Fruit fly (Drosophila melanogaster) whole organism, adult: Measurements from ENCODE around the gene CG7326.

Source experiments
- CG11617 ChIP-seq: fragments of 200-800 bp; sonication (Bioruptor generic); optimal IDR thresholded peaks from 2 replicates; lab custom pipeline; 2017; ENCODE audit warnings: mild to moderate bottlenecking, missing biosample characterization, missing genetic modification reagents, missing genetic modification characterization
- CG12768 ChIP-seq: fragments of 200-800 bp; sonication (Bioruptor generic); optimal IDR thresholded peaks from 2 replicates; lab custom pipeline; 2017; ENCODE audit warnings: missing biosample characterization, missing genetic modification characterization, mild to moderate bottlenecking, moderate library complexity, missing genetic modification reagents
- CG33017 ChIP-seq: fragments of 200-800 bp; sonication (Bioruptor generic); optimal IDR thresholded peaks from 2 replicates; lab custom pipeline; 2018; ENCODE audit warnings: missing biosample characterization, mild to moderate bottlenecking, missing genetic modification characterization, moderate library complexity
- CG7045 ChIP-seq: fragments of 200-800 bp; sonication (Bioruptor generic); optimal IDR thresholded peaks from 2 replicates; lab custom pipeline; 2017; ENCODE audit warnings: missing biosample characterization, mild to moderate bottlenecking, missing genetic modification characterization
- Clk ChIP-seq: fragments of 200-800 bp; sonication (Bioruptor generic); optimal IDR thresholded peaks from 2 replicates; lab custom pipeline; 2017; ENCODE audit warnings: missing biosample characterization, missing genetic modification characterization
- Mnt ChIP-seq: fragments of 200-800 bp; sonication (Bioruptor generic); optimal IDR thresholded peaks from 2 replicates; lab custom pipeline; 2016; ENCODE audit warnings: missing biosample characterization, mild to moderate bottlenecking, missing genetic modification characterization
- bab1 ChIP-seq: fragments of 200-800 bp; sonication (Bioruptor generic); optimal IDR thresholded peaks from 3 replicates; lab custom pipeline; 2019; ENCODE audit warnings: missing biosample characterization, mild to moderate bottlenecking, missing genetic modification characterization, moderate library complexity
- cnc ChIP-seq, 2 experiments: fragments of >200 bp; optimal IDR thresholded peaks; 2 replicates each; lab custom pipeline; 2017
- kay ChIP-seq: fragments of 200-800 bp; sonication (Bioruptor generic); peaks from one replicate; lab custom pipeline; 2016; ENCODE audit warnings: missing biosample characterization, missing genetic modification characterization, borderline replicate concordance
- tj ChIP-seq: fragments of 200-800 bp; sonication (Bioruptor generic); optimal IDR thresholded peaks from 3 replicates; lab custom pipeline; 2017; ENCODE audit warnings: missing biosample characterization, mild to moderate bottlenecking, missing genetic modification characterization, moderate library complexity
- toe ChIP-seq: fragments of 200-800 bp; sonication (Bioruptor generic); optimal IDR thresholded peaks from 2 replicates; lab custom pipeline; 2016; ENCODE audit warnings: missing biosample characterization, missing genetic modification characterization

dm6 chrX:18913359-18913758 is 49.8 kb upstream of the CG7326 start:
- no peak for TF ChIP-seq CG7045
- no peak for TF ChIP-seq toe (GFP tag; lab: Kevin White, UChicago)
- no peak for TF ChIP-seq CG11617 (GFP tag; lab: Kevin White, UChicago)
- TF ChIP-seq CG33017 (tag; lab: Kevin White, UChicago) = no peak
- TF ChIP-seq Clk (GFP tag; lab: Kevin White, UChicago) = no peak
- TF ChIP-seq CG12768 (GFP tag; lab: Kevin White, UChicago) = no peak
- no peak for TF ChIP-seq tj
- TF ChIP-seq kay (GFP tag; lab: Kevin White, UChicago) = no peak
- no peak for TF ChIP-seq bab1 (GFP tag; lab: Kevin White, UChicago)
- no peak for TF ChIP-seq Mnt
- TF ChIP-seq cnc (optimal IDR thresholded peaks at IDR 0.05; lab: Kevin White, UChicago) = no peak
